Fruit fly (Drosophila melanogaster) whole organism, pupa: ENCODE results near the gene CG32487.

ENCODE experiments used
- CG10348 ChIP-seq: fragments of 200-800 bp; sonication (Bioruptor generic); IDR thresholded peaks from 2 replicates; pipeline ENCODE4 v1.3.6; 2022; ENCODE audit warnings: missing biosample characterization, missing genetic modification characterization
- CG12605 ChIP-seq: fragments of 200-800 bp; sonication (Bioruptor generic); IDR thresholded peaks from 2 replicates; pipeline ENCODE4 v1.3.6; 2022; ENCODE audit warnings: missing biosample characterization, missing genetic modification characterization
- CG13204 ChIP-seq: fragments of 200-800 bp; sonication (Bioruptor generic); optimal IDR thresholded peaks from 2 replicates; lab custom pipeline; 2018; ENCODE audit warnings: missing biosample characterization, mild to moderate bottlenecking, missing genetic modification characterization, moderate library complexity
- CG14655 ChIP-seq: fragments of 200-800 bp; sonication (Bioruptor generic); optimal IDR thresholded peaks from 3 replicates; lab custom pipeline; 2017; ENCODE audit warnings: mild to moderate bottlenecking, missing biosample characterization, missing genetic modification reagents, missing genetic modification characterization
- CG15710 ChIP-seq: fragments of 200-800 bp; sonication (Bioruptor generic); optimal IDR thresholded peaks from 2 replicates; lab custom pipeline; 2018; ENCODE audit warnings: missing biosample characterization, mild to moderate bottlenecking, missing genetic modification characterization, moderate library complexity
- CG17806 ChIP-seq: fragments of 200-800 bp; sonication (Bioruptor generic); optimal IDR thresholded peaks from 2 replicates; lab custom pipeline; 2018; ENCODE audit warnings: missing biosample characterization, mild to moderate bottlenecking, missing genetic modification characterization, moderate library complexity
- CG32121 ChIP-seq: fragments of 200-800 bp; sonication (Bioruptor generic); IDR thresholded peaks from 2 replicates; pipeline ENCODE4 v1.3.6; 2022; ENCODE audit warnings: missing biosample characterization, missing genetic modification characterization
- CG34367 ChIP-seq: fragments of 200-800 bp; sonication (Bioruptor generic); optimal IDR thresholded peaks from 2 replicates; lab custom pipeline; 2018; ENCODE audit warnings: missing biosample characterization, mild to moderate bottlenecking, missing genetic modification characterization
- CG4496 ChIP-seq: fragments of 200-800 bp; sonication (Bioruptor generic); IDR thresholded peaks from 3 replicates; pipeline ENCODE4 v1.3.6; 2022; ENCODE audit warnings: missing biosample characterization, missing genetic modification characterization
- CG8159 ChIP-seq: fragments of 200-800 bp; sonication (Bioruptor generic); optimal IDR thresholded peaks from 3 replicates; lab custom pipeline; 2018; ENCODE audit warnings: missing biosample characterization, mild to moderate bottlenecking, missing genetic modification characterization, moderate library complexity
- CG8301 ChIP-seq: fragments of 200-800 bp; sonication (Bioruptor generic); optimal IDR thresholded peaks from 2 replicates; lab custom pipeline; 2018; ENCODE audit warnings: missing biosample characterization, mild to moderate bottlenecking, missing genetic modification characterization
- CG9948 ChIP-seq: fragments of 200-800 bp; sonication (Bioruptor generic); optimal IDR thresholded peaks from 2 replicates; lab custom pipeline; 2018; ENCODE audit warnings: missing biosample characterization, mild to moderate bottlenecking, missing genetic modification characterization, moderate library complexity
- D1 ChIP-seq: fragments of 200-800 bp; sonication (Bioruptor generic); optimal IDR thresholded peaks from 2 replicates; lab custom pipeline; 2018; ENCODE audit warnings: missing biosample characterization, mild to moderate bottlenecking, missing genetic modification characterization, moderate library complexity
- EcR ChIP-seq: fragments of 200-800 bp; sonication (Bioruptor generic); optimal IDR thresholded peaks from 3 replicates; lab custom pipeline; 2019; ENCODE audit warnings: missing biosample characterization, missing genetic modification characterization, mild to moderate bottlenecking, moderate library complexity, missing genetic modification reagents
- Ets98B ChIP-seq: fragments of 200-800 bp; sonication (Bioruptor generic); IDR thresholded peaks from 2 replicates; pipeline ENCODE4 v1.3.6; 2022; ENCODE audit warnings: missing biosample characterization, missing genetic modification characterization
- Pif1A ChIP-seq: fragments of 200-800 bp; sonication (Bioruptor generic); optimal IDR thresholded peaks from 3 replicates; lab custom pipeline; 2016; ENCODE audit warnings: missing biosample characterization, missing genetic modification characterization
- Pif1B ChIP-seq: fragments of 200-800 bp; sonication (Bioruptor generic); optimal IDR thresholded peaks from 3 replicates; lab custom pipeline; 2016; ENCODE audit warnings: missing biosample characterization, missing genetic modification characterization
- Snoo ChIP-seq: fragments of 200-800 bp; sonication (Bioruptor generic); optimal IDR thresholded peaks from 3 replicates; lab custom pipeline; 2017; ENCODE audit warnings: missing biosample characterization, mild to moderate bottlenecking, missing genetic modification characterization, inconsistent platforms
- fd96Ca ChIP-seq: fragments of 200-800 bp; sonication (Bioruptor generic); IDR thresholded peaks from 3 replicates; pipeline ENCODE4 v1.3.6; 2022; ENCODE audit warnings: missing biosample characterization, missing genetic modification characterization
- gl ChIP-seq: fragments of 200-800 bp; sonication (Bioruptor generic); optimal IDR thresholded peaks from 2 replicates; lab custom pipeline; 2018; ENCODE audit warnings: missing biosample characterization, mild to moderate bottlenecking, missing genetic modification characterization
- rn ChIP-seq: fragments of 200-800 bp; sonication (Bioruptor generic); IDR thresholded peaks from 2 replicates; pipeline ENCODE4 v1.3.6; 2022; ENCODE audit warnings: missing biosample characterization, missing genetic modification characterization

Gene CG32487

dm6 chr3L:3017156-3017555 is at the start of gene CG32487:
Gene CG32487 (minus strand): TSS chr3L:3017256.
- TF ChIP-seq Ets98B (no peak), CG17806 (tag; lab: Kevin White, UChicago) (no peak), D1 (no peak), rn (no peak), CG8301 (no peak), Snoo (tag; lab: Kevin White, UChicago) (no peak), CG15710 (no peak), CG32121 (GFP tag; lab: Robert Waterston, UW) (no peak), EcR (GFP tag; lab: Kevin White, UChicago) (no peak), gl (no peak), CG9948 (tag; lab: Kevin White, UChicago) (no peak)

- peak; percentile 98 for TF ChIP-seq CG9948 (tag; lab: Kevin White, UChicago)
- TF ChIP-seq CG15710: peak; percentile 99
- peak; percentile 100 for TF ChIP-seq CG32121 (GFP tag; lab: Robert Waterston, UW)
- peak; percentile 99 for TF ChIP-seq CG14655
- TF ChIP-seq D1: peak; percentile 83
- peak; percentile 94 for TF ChIP-seq CG13204 (GFP tag; lab: Kevin White, UChicago)
- peak; percentile 100 for TF ChIP-seq Ets98B
- peak; percentile 100 for TF ChIP-seq Pif1A
- peak; percentile 100 for TF ChIP-seq Snoo (tag; lab: Kevin White, UChicago)
- peak; percentile 99 for TF ChIP-seq CG8301
- peak; percentile 100 for TF ChIP-seq rn
- TF ChIP-seq CG4496 (GFP tag; lab: Robert Waterston, UW): peak; percentile 100
- peak; percentile 87 for TF ChIP-seq EcR (GFP tag; lab: Kevin White, UChicago)
- TF ChIP-seq CG10348 (GFP tag; lab: Robert Waterston, UW): peak; percentile 100
- TF ChIP-seq CG12605 (GFP tag; lab: Robert Waterston, UW): peak; percentile 99
- peak; percentile 99 for TF ChIP-seq CG8159
- peak; percentile 99 for TF ChIP-seq CG17806 (tag; lab: Kevin White, UChicago)
- peak; percentile 99 for TF ChIP-seq CG34367 (tag; lab: Kevin White, UChicago)
- TF ChIP-seq Pif1B (GFP tag; lab: Kevin White, UChicago): peak; percentile 99
- TF ChIP-seq fd96Ca (GFP tag; lab: Robert Waterston, UW): peak; percentile 100
- TF ChIP-seq gl: peak; percentile 97
- TF ChIP-seq, all 21 proteins: peak for 21
Measured at dm6 chr3L:3060054-3060979, 43.3 kb upstream of the CG32487 start.

- TF ChIP-seq CG8159 (peak; percentile 16), D1 (no peak), CG8301 (peak; percentile 44), CG9948 (tag; lab: Kevin White, UChicago) (peak; percentile 10)
Measured at dm6 chr3L:3058970-3059883, 42.2 kb upstream of the CG32487 start.

dm6 chr3L:3054851-3055250 is 37.8 kb upstream of the CG32487 start, which contains the start of gene CG16753:
Gene CG16753 (plus strand): TSS chr3L:3055079.
- TF ChIP-seq Pif1A (no peak), CG15710 (no peak), CG9948 (tag; lab: Kevin White, UChicago) (no peak), CG14655 (no peak), CG32121 (GFP tag; lab: Robert Waterston, UW) (no peak), rn (no peak), CG4496 (GFP tag; lab: Robert Waterston, UW) (no peak), D1 (no peak), CG17806 (tag; lab: Kevin White, UChicago) (no peak), CG34367 (tag; lab: Kevin White, UChicago) (no peak), CG8159 (no peak), CG13204 (GFP tag; lab: Kevin White, UChicago) (no peak)

- TF ChIP-seq Pif1B (GFP tag; lab: Kevin White, UChicago) (no peak), CG10348 (GFP tag; lab: Robert Waterston, UW) (no peak)
Measured at dm6 chr3L:3054099-3054498, 37.0 kb upstream of the CG32487 start.

dm6 chr3L:3052110-3052871 is 35.2 kb upstream of the CG32487 start, which contains the start of gene CG1271:
Gene CG1271 (plus strand): TSS chr3L:3052514.
- TF ChIP-seq CG4496 (GFP tag; lab: Robert Waterston, UW) (peak; percentile 65), Pif1A (no peak), CG8301 (peak; percentile 33), Pif1B (GFP tag; lab: Kevin White, UChicago) (no peak), D1 (no peak), EcR (GFP tag; lab: Kevin White, UChicago) (no peak), CG10348 (GFP tag; lab: Robert Waterston, UW) (no peak), Ets98B (peak; percentile 9; the same call in 1 of the 2 replicates), rn (no peak), CG17806 (tag; lab: Kevin White, UChicago) (peak; percentile 39), CG9948 (tag; lab: Kevin White, UChicago) (peak; percentile 37), CG12605 (GFP tag; lab: Robert Waterston, UW) (no peak; the same call in 1 of the 2 replicates), CG8159 (peak; percentile 65), CG32121 (GFP tag; lab: Robert Waterston, UW) (peak; percentile 22; the same call in 1 of the 2 replicates), Snoo (tag; lab: Kevin White, UChicago) (peak; percentile 31), CG14655 (no peak), CG34367 (tag; lab: Kevin White, UChicago) (no peak), gl (peak; percentile 19), fd96Ca (GFP tag; lab: Robert Waterston, UW) (0 out of 3 replicates have a peak, but pooled peaks have one; percentile 5), CG15710 (peak; percentile 73), CG13204 (GFP tag; lab: Kevin White, UChicago) (no peak)
- TF ChIP-seq, all 21 proteins: peak for 11
